Fruit fly (Drosophila melanogaster): ENCODE measurements around the gene swm.

swm gene

dm6 chr2L:19453381-19453780 lies 39.7 kb upstream of the swm start, which contains the start of gene Top2 (continued):
- TF ChIP-seq Mes4 (GFP tag; optimal IDR thresholded peaks at IDR 0.05), result no peak
- peak; percentile 5 for TF ChIP-seq CG10654 (GFP tag; optimal IDR thresholded peaks at IDR 0.05)
- TF ChIP-seq lab (GFP tag; optimal IDR thresholded peaks at IDR 0.05), result no peak
- TF ChIP-seq ato (GFP tag; IDR thresholded peaks at IDR 0.05; ENCODE audit: partially characterized antibody), result peak; percentile 80
- TF ChIP-seq NFAT (GFP tag; IDR thresholded peaks at IDR 0.05), result peak; percentile 55; the same call in 1 of the 2 replicates
- peak; percentile 27 for TF ChIP-seq CG30403 (GFP tag; optimal IDR thresholded peaks at IDR 0.05)
- TF ChIP-seq Oli (tag; optimal IDR thresholded peaks at IDR 0.05), result no peak
- peak; percentile 31 for TF ChIP-seq Max (GFP tag; optimal IDR thresholded peaks at IDR 0.05)
- no peak for TF ChIP-seq CG2678 (tag; optimal IDR thresholded peaks at IDR 0.05)
- TF ChIP-seq sd (tag; optimal IDR thresholded peaks at IDR 0.05), result peak; percentile 6
- TF ChIP-seq peb (GFP tag; IDR thresholded peaks at IDR 0.05), result no peak
- peak; percentile 42 for TF ChIP-seq Side (GFP tag; optimal IDR thresholded peaks at IDR 0.05)
- TF ChIP-seq CG8388 (GFP tag; optimal IDR thresholded peaks at IDR 0.05), result no peak
- no peak for TF ChIP-seq gcm2 (GFP tag; optimal IDR thresholded peaks at IDR 0.05)
- no peak for TF ChIP-seq CG16863 (GFP tag; optimal IDR thresholded peaks at IDR 0.05)
- TF ChIP-seq CG32532 (GFP tag; IDR thresholded peaks at IDR 0.05), result no peak
- TF ChIP-seq pnt (GFP tag; optimal IDR thresholded peaks at IDR 0.05), result no peak
- TF ChIP-seq Doc3 (GFP tag; IDR thresholded peaks at IDR 0.05; ENCODE audit: partially characterized antibody), result peak; percentile 61
- no peak for TF ChIP-seq HHEX (GFP tag; optimal IDR thresholded peaks at IDR 0.05)
- peak; percentile 48 for TF ChIP-seq tin (GFP tag; optimal IDR thresholded peaks at IDR 0.05)
- TF ChIP-seq CG9727 (GFP tag; optimal IDR thresholded peaks at IDR 0.05), result peak; percentile 24
- peak; percentile 76 for TF ChIP-seq E2f2 (GFP tag; IDR thresholded peaks at IDR 0.05)
- TF ChIP-seq CG3995 (GFP tag; optimal IDR thresholded peaks at IDR 0.05), result peak; percentile 100
- TF ChIP-seq CG12236 (GFP tag; optimal IDR thresholded peaks at IDR 0.05), result no peak
- peak; percentile 81 for TF ChIP-seq row (GFP tag; IDR thresholded peaks at IDR 0.05)
- TF ChIP-seq Spps (tag; optimal IDR thresholded peaks at IDR 0.05), result no peak
- no peak for TF ChIP-seq TFAM (GFP tag; optimal IDR thresholded peaks at IDR 0.05)
- TF ChIP-seq btn (GFP tag; optimal IDR thresholded peaks at IDR 0.05), result no peak
- TF ChIP-seq ind (GFP tag; optimal IDR thresholded peaks at IDR 0.05), result peak; percentile 35
- TF ChIP-seq tgo (GFP tag; IDR thresholded peaks at IDR 0.05), result no peak
- TF ChIP-seq CG2129 (GFP tag; IDR thresholded peaks at IDR 0.05; ENCODE audit: partially characterized antibody), result peak; percentile 63
- no peak for TF ChIP-seq CG2889 (GFP tag; IDR thresholded peaks at IDR 0.05)
- peak; percentile 89 for TF ChIP-seq MBD-R2 (GFP tag; IDR thresholded peaks at IDR 0.05)
- TF ChIP-seq lola (GFP tag; optimal IDR thresholded peaks at IDR 0.05), result no peak
- TF ChIP-seq nerfin-2 (GFP tag; IDR thresholded peaks at IDR 0.05; ENCODE audit: partially characterized antibody), result peak; percentile 53; the same call in 1 of the 2 replicates
- no peak for TF ChIP-seq CG12104 (GFP tag; optimal IDR thresholded peaks at IDR 0.05)
- no peak for TF ChIP-seq prd (optimal IDR thresholded peaks at IDR 0.05)
- TF ChIP-seq prd (GFP tag; IDR thresholded peaks at IDR 0.05), result no peak
- TF ChIP-seq onecut (GFP tag; IDR thresholded peaks at IDR 0.05), result no peak
- no peak; the same call in 3 of the 4 replicates for TF ChIP-seq Gug (GFP tag; IDR thresholded peaks at IDR 0.05)
- TF ChIP-seq Lhr (GFP tag; optimal IDR thresholded peaks at IDR 0.05), result peak; percentile 94
- TF ChIP-seq pho (GFP tag; optimal IDR thresholded peaks at IDR 0.05), result peak; percentile 55
- peak; percentile 17 for TF ChIP-seq caup (GFP tag; optimal IDR thresholded peaks at IDR 0.05; ENCODE audit: severe bottlenecking)
- TF ChIP-seq YL-1 (GFP tag; optimal IDR thresholded peaks at IDR 0.05), result no peak
- peak; percentile 36 for TF ChIP-seq phol (tag; optimal IDR thresholded peaks at IDR 0.05)
- TF ChIP-seq CG8281 (tag; optimal IDR thresholded peaks at IDR 0.05), result no peak
- TF ChIP-seq dimm (GFP tag; IDR thresholded peaks at IDR 0.05), result no peak
- peak; percentile 67 for TF ChIP-seq CHES-1-like (GFP tag; optimal IDR thresholded peaks at IDR 0.05)
- TF ChIP-seq Taf1 (GFP tag; IDR thresholded peaks at IDR 0.05), result no peak
- peak; percentile 50 for TF ChIP-seq slbo (GFP tag; IDR thresholded peaks at IDR 0.05)
- no peak for TF ChIP-seq CG8944 (GFP tag; optimal IDR thresholded peaks at IDR 0.05)
- no peak for TF ChIP-seq Atf3 (GFP tag; optimal IDR thresholded peaks at IDR 0.05)

All from whole organism, embryonic.